Fruit fly (Drosophila melanogaster) whole organism, adult: ENCODE data around the gene CG7044.

Source experiments
- CG12768 ChIP-seq: fragments of 200-800 bp; sonication (Bioruptor generic); optimal IDR thresholded peaks from 2 replicates; lab custom pipeline; 2017; ENCODE audit warnings: missing biosample characterization, missing genetic modification characterization, mild to moderate bottlenecking, moderate library complexity, missing genetic modification reagents
- CG1620 ChIP-seq: fragments of 200-800 bp; sonication (Bioruptor generic); optimal IDR thresholded peaks from 2 replicates; lab custom pipeline; 2016; ENCODE audit warnings: missing biosample characterization, missing genetic modification characterization
- bab1 ChIP-seq: fragments of 200-800 bp; sonication (Bioruptor generic); optimal IDR thresholded peaks from 3 replicates; lab custom pipeline; 2019; ENCODE audit warnings: missing biosample characterization, mild to moderate bottlenecking, missing genetic modification characterization, moderate library complexity
- cnc ChIP-seq, 2 experiments: fragments of >200 bp; optimal IDR thresholded peaks; 2 replicates each; lab custom pipeline; 2017

DNA sequence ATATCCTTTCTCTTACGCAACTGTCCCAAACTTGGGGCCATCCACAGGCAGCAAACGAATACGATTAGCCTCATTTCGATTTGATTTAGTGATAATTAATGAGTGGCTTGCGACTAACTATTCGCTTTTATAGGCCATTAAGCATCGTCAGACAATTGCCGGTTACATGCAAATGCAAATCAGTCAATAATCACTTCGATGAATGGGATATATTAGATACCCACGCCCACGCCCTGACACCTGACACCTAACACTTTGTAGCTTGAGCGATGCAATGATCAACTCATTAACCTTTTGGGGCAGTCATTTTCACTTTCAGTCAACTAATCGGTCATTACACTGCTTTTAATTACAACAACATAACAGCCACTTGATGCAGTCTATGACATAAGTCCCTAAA, 50.6 kb downstream of the CG7044 start, which contains the start of gene Jhbp15:
- TF ChIP-seq CG12768 (GFP tag; lab: Kevin White, UChicago) (no peak), cnc (optimal IDR thresholded peaks at IDR 0.05; lab: Kevin White, UChicago) (no peak), CG1620 (GFP tag; lab: Kevin White, UChicago) (no peak), bab1 (GFP tag; lab: Kevin White, UChicago) (no peak)
